Worm (Caenorhabditis elegans) whole organism, L1 larva: ENCODE results near the gene hrg-9.

Source experiments
- lir-3 ChIP-seq: sonication (generic microtip); optimal IDR thresholded peaks from 2 replicates; lab custom pipeline; 2016; ENCODE audit warnings: mild to moderate bottlenecking, missing genetic modification characterization, moderate library complexity, missing compliant biosample characterization; ENCODE audit not compliant: poor library complexity
- mdl-1 ChIP-seq, 2 experiments: fragments of 150-350 bp; optimal IDR thresholded peaks; 2 replicates each; lab custom pipeline; 2014 to 2017; ENCODE audit warnings: missing biosample characterization in 2 of 2, missing genetic modification characterization in 2 of 2, inconsistent platforms in 1 of 2
- nhr-90 ChIP-seq: sonication (generic microtip); optimal IDR thresholded peaks from 2 replicates; lab custom pipeline; 2016; ENCODE audit warnings: mild to moderate bottlenecking, missing genetic modification characterization, missing compliant biosample characterization; ENCODE audit not compliant: poor library complexity

- TF ChIP-seq mdl-1 (tag; optimal IDR thresholded peaks at IDR 0.05; lab: Kevin White, UChicago), result no peak
- no peak for TF ChIP-seq nhr-90
- no peak for TF ChIP-seq lir-3 (tag; lab: Kevin White, UChicago)
Measured at ce11 chrV:12919705-12920104, 43.4 kb downstream of the hrg-9 start, which contains the start of gene lipl-1.
